Worm (Caenorhabditis elegans) whole organism, L3 larva: ENCODE results near the gene glt-5.

Source experiments
- R02D3.7 ChIP-seq: fragments of 150-350 bp; optimal IDR thresholded peaks from 2 replicates; lab custom pipeline; 2014; ENCODE audit warnings: missing biosample characterization, missing genetic modification characterization
- ceh-28 ChIP-seq: fragments of 150-350 bp; optimal IDR thresholded peaks from 2 replicates; lab custom pipeline; 2014; ENCODE audit warnings: missing biosample characterization, missing genetic modification reagents, missing genetic modification characterization
- ceh-82 ChIP-seq: fragments of 150-350 bp; optimal IDR thresholded peaks from 2 replicates; lab custom pipeline; 2014; ENCODE audit warnings: missing biosample characterization, missing genetic modification characterization
- egl-27 ChIP-seq: sonication (generic microtip); optimal IDR thresholded peaks from 4 replicates; lab custom pipeline; 2017; ENCODE audit warnings: missing biosample characterization, missing genetic modification reagents, missing genetic modification characterization
- elt-1 ChIP-seq: fragments of 150-350 bp; optimal IDR thresholded peaks from 2 replicates; lab custom pipeline; 2014; ENCODE audit warnings: missing biosample characterization, missing genetic modification characterization
- elt-2 ChIP-seq: sonication (generic microtip); optimal IDR thresholded peaks from 2 replicates; lab custom pipeline; 2016; ENCODE audit warnings: missing genetic modification reagents, mild to moderate bottlenecking, missing genetic modification characterization, missing compliant biosample characterization
- eor-1 ChIP-seq, 2 experiments: fragments of 150-350 bp; optimal IDR thresholded peaks; 2 replicates each; lab custom pipeline; 2014 to 2018; ENCODE audit warnings: missing biosample characterization in 2 of 2, missing genetic modification characterization in 2 of 2
- fkh-10 ChIP-seq: sonication (generic microtip); optimal IDR thresholded peaks from 2 replicates; lab custom pipeline; 2017; ENCODE audit warnings: missing biosample characterization, missing genetic modification reagents, missing genetic modification characterization
- jun-1 ChIP-seq: fragments of 150-350 bp; optimal IDR thresholded peaks from 2 replicates; lab custom pipeline; 2014; ENCODE audit warnings: missing biosample characterization, missing genetic modification reagents, missing genetic modification characterization
- lin-15B ChIP-seq: fragments of 150-350 bp; optimal IDR thresholded peaks from 2 replicates; lab custom pipeline; 2014; ENCODE audit warnings: missing biosample characterization, missing genetic modification characterization
- mml-1 ChIP-seq: fragments of 150-350 bp; sonication (generic microtip); optimal IDR thresholded peaks from 3 replicates; lab custom pipeline; 2014; ENCODE audit warnings: missing biosample characterization, missing genetic modification characterization
- nfya-1 ChIP-seq: sonication (generic microtip); optimal IDR thresholded peaks from 2 replicates; lab custom pipeline; 2017; ENCODE audit warnings: missing genetic modification characterization, mild to moderate bottlenecking, missing compliant biosample characterization, antibody characterized with exemption, moderate library complexity; ENCODE audit not compliant: insufficient read depth
- nhr-23 ChIP-seq: fragments of 150-350 bp; optimal IDR thresholded peaks from 2 replicates; lab custom pipeline; 2014; ENCODE audit warnings: missing biosample characterization, missing genetic modification reagents, missing genetic modification characterization
- nhr-76 ChIP-seq: fragments of 150-350 bp; sonication (generic microtip); optimal IDR thresholded peaks from 5 replicates; lab custom pipeline; 2014; ENCODE audit warnings: missing biosample characterization, missing genetic modification characterization
- pqm-1 ChIP-seq: fragments of 150-350 bp; optimal IDR thresholded peaks from 2 replicates; lab custom pipeline; 2017; ENCODE audit warnings: missing biosample characterization, missing genetic modification characterization, inconsistent platforms
- sea-2 ChIP-seq: fragments of 150-350 bp; sonication (generic microtip); optimal IDR thresholded peaks from 4 replicates; lab custom pipeline; 2014; ENCODE audit warnings: missing biosample characterization, missing genetic modification reagents, missing genetic modification characterization
- snpc-4 ChIP-seq: fragments of 150-350 bp; optimal IDR thresholded peaks from 2 replicates; lab custom pipeline; 2014; ENCODE audit warnings: missing biosample characterization, missing genetic modification characterization
- unc-62 ChIP-seq: fragments of 150-350 bp; sonication (generic microtip); optimal IDR thresholded peaks from 4 replicates; lab custom pipeline; 2014; ENCODE audit warnings: missing biosample characterization, missing genetic modification reagents, missing genetic modification characterization
- zag-1 ChIP-seq: fragments of 150-350 bp; optimal IDR thresholded peaks from 2 replicates; lab custom pipeline; 2014; ENCODE audit warnings: missing biosample characterization, missing genetic modification characterization
- ztf-11 ChIP-seq: fragments of 150-350 bp; optimal IDR thresholded peaks from 2 replicates; lab custom pipeline; 2014; ENCODE audit warnings: missing biosample characterization, missing genetic modification characterization

The glt-5 gene

ce11 chrII:9662797-9663196 lies 45.9 kb downstream of the glt-5 start, which contains the start of gene cyp-13A10:
Gene cyp-13A10 (minus strand): TSS chrII:9662884.
- no peak for TF ChIP-seq eor-1 (tag; optimal IDR thresholded peaks at IDR 0.05; lab: Kevin White, UChicago)
- TF ChIP-seq unc-62, result no peak
- TF ChIP-seq snpc-4 (tag; lab: Kevin White, UChicago), result no peak
- no peak for TF ChIP-seq mml-1 (tag; lab: Kevin White, UChicago)
- no peak for TF ChIP-seq nhr-76 (tag; lab: Kevin White, UChicago)
- no peak for TF ChIP-seq lin-15B (tag; lab: Kevin White, UChicago)
- TF ChIP-seq elt-1, result no peak

DNA sequence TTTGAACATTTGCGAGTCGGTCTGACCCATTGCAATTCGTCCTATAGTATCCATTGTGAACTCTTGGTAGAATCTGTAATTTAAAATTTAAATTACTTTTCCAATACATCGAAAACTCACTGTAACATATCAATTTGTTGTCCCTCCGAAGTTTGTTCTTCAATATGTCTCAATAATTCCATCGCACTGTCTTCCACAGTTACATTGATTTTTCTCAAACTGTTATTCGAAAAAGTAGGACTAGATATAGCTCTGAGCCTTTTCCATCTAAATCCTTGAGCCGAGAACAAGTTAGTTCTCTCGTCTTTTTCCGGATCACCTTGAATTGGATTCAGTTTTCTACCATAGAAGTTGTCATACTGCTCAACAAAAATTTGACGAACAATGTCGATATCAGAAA lies 46.5 kb downstream of the glt-5 start:
- TF ChIP-seq ztf-11 (tag; lab: Kevin White, UChicago), result no peak
- no peak for TF ChIP-seq sea-2 (GFP tag; lab: Kevin White, UChicago)
- no peak for TF ChIP-seq elt-1
- TF ChIP-seq nhr-23, result no peak
- no peak for TF ChIP-seq nfya-1
- no peak for TF ChIP-seq ceh-82 (tag; lab: Kevin White, UChicago)
- no peak for TF ChIP-seq egl-27
- no peak for TF ChIP-seq fkh-10
- TF ChIP-seq R02D3.7, result no peak
- no peak for TF ChIP-seq unc-62
- no peak for TF ChIP-seq zag-1

ce11 chrII:9660379-9660778 lies 48.3 kb downstream of the glt-5 start, which contains the start of gene ZK1320.3:
Gene ZK1320.3 (minus strand): TSS chrII:9660419.
- TF ChIP-seq ztf-11 (tag; lab: Kevin White, UChicago) (no peak), ceh-28 (tag; lab: Kevin White, UChicago) (no peak), elt-2 (tag; lab: Kevin White, UChicago) (peak; percentile 67), pqm-1 (tag; lab: Kevin White, UChicago) (peak; percentile 18)

DNA sequence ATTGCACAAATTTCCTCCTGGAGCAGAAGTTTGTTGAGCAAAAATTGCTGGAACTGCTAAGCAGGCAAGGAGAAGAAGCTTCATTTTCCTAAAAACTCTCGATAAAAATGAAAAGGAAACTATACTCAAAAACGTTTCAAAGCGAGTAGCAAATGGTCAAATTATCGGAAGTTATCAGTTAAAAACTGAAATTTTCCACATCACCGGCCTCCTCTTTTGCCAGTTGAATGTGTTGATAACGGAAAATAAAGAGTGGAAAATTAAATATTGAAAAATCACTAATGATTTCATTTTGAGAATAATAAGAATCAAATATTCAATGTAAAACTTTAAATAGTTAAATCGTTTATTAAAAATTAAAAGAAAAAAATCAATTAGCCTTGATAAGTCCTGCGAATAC lies 49.8 kb downstream of the glt-5 start, which contains the start of gene ZK1320.2:
TSS of gene ZK1320.2 (minus strand) at position 88 of the 400 bp plus-strand sequence.
- TF ChIP-seq elt-2 (tag; lab: Kevin White, UChicago) (peak; percentile 66), pqm-1 (tag; lab: Kevin White, UChicago) (peak; percentile 42), jun-1 (tag; lab: Kevin White, UChicago) (no peak)
